Fruit fly (Drosophila melanogaster) whole organism, prepupa: ENCODE results near the gene bgm.

ENCODE experiments used
- CG8319 ChIP-seq: fragments of 200-800 bp; sonication (Bioruptor generic); optimal IDR thresholded peaks from 3 replicates; lab custom pipeline; 2016; ENCODE audit warnings: missing biosample characterization, missing genetic modification characterization
- Met ChIP-seq: fragments of 200-800 bp; sonication (Bioruptor generic); optimal IDR thresholded peaks from 3 replicates; lab custom pipeline; 2016; ENCODE audit warnings: missing biosample characterization, missing genetic modification characterization
- salr ChIP-seq, 2 experiments: fragments of 200-800 bp; sonication (Bioruptor generic); optimal IDR thresholded peaks; 3 replicates each; lab custom pipeline; 2016 to 2018; ENCODE audit warnings: missing biosample characterization in 2 of 2, missing genetic modification characterization in 2 of 2, mild to moderate bottlenecking in 1 of 2

dm6 chr2L:14020545-14020874, 7.7 kb downstream of the bgm start:
- TF ChIP-seq Met (GFP tag; lab: Kevin White, UChicago) (no peak), salr (GFP tag; optimal IDR thresholded peaks at IDR 0.05; lab: Kevin White, UChicago) (no peak), CG8319 (GFP tag; lab: Kevin White, UChicago) (no peak)
